Fruit fly (Drosophila melanogaster): Measurements from ENCODE around the gene ebd1.

DNA sequence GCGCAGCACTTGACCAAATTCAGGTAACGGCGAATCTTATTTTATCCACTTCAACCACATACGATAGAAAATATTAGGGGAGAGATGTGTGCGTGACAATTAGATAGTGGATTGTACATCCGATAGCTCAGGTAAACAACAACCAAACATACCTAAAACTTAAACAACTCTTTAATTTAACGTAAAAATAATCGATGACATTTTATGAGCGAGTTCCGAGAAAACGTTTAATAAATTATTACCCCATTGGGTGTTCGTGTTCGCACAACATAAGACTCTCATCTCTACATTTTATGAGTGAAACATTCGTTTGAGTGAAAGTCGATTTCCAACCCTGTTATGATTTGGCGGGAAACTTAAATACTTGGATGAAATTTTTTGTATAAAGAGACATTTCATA is 5.1 kb downstream of the ebd1 start, which contains the start of gene CG17129:
- TF ChIP-seq Mnt (GFP tag; optimal IDR thresholded peaks at IDR 0.05) (peak; percentile 14), kay (GFP tag; ENCODE audit: borderline replicate concordance) (no peak), CG12768 (GFP tag; optimal IDR thresholded peaks at IDR 0.05) (peak; percentile 19), tj (GFP tag; optimal IDR thresholded peaks at IDR 0.05) (no peak), CG7045 (GFP tag; optimal IDR thresholded peaks at IDR 0.05) (peak; percentile 12), Crg-1 (GFP tag; optimal IDR thresholded peaks at IDR 0.05) (peak; percentile 10), CG14711 (tag; optimal IDR thresholded peaks at IDR 0.05) (peak; percentile 63), ovo (GFP tag; optimal IDR thresholded peaks at IDR 0.05) (no peak), bab1 (GFP tag; optimal IDR thresholded peaks at IDR 0.05) (peak; percentile 48), toe (GFP tag; optimal IDR thresholded peaks at IDR 0.05) (peak; percentile 57), CG7101 (tag; optimal IDR thresholded peaks at IDR 0.05) (peak; percentile 42), CG1620 (GFP tag; optimal IDR thresholded peaks at IDR 0.05) (peak; percentile 39), CG5204 (GFP tag; optimal IDR thresholded peaks at IDR 0.05) (peak; percentile 35), pad (GFP tag; optimal IDR thresholded peaks at IDR 0.05) (peak; percentile 43)
